Worm (Caenorhabditis elegans) whole organism, L1 larva: ENCODE measurements around the gene pqn-92.

ENCODE experiments used
- C16A3.4 ChIP-seq: fragments of 150-350 bp; optimal IDR thresholded peaks from 2 replicates; lab custom pipeline; 2014; ENCODE audit warnings: missing biosample characterization, missing genetic modification characterization
- C34B4.2 ChIP-seq: sonication (generic microtip); optimal IDR thresholded peaks from 2 replicates; lab custom pipeline; 2017; ENCODE audit warnings: mild to moderate bottlenecking, missing genetic modification characterization, missing compliant biosample characterization
- F16B12.6 ChIP-seq: fragments of 150-350 bp; optimal IDR thresholded peaks from 2 replicates; lab custom pipeline; 2014; ENCODE audit warnings: missing biosample characterization, missing genetic modification characterization
- aly-2 ChIP-seq: fragments of 150-350 bp; optimal IDR thresholded peaks from 2 replicates; lab custom pipeline; 2014; ENCODE audit warnings: missing biosample characterization, missing genetic modification characterization
- blmp-1 ChIP-seq: fragments of 150-350 bp; optimal IDR thresholded peaks from 2 replicates; lab custom pipeline; 2014; ENCODE audit warnings: missing biosample characterization, missing genetic modification characterization
- ceh-8 ChIP-seq: fragments of 200-800 bp; sonication (Bioruptor generic); optimal IDR thresholded peaks from 2 replicates; lab custom pipeline; 2018; ENCODE audit warnings: mild to moderate bottlenecking, missing genetic modification characterization, moderate library complexity, missing compliant biosample characterization
- ceh-88 ChIP-seq: fragments of 200-800 bp; sonication (Bioruptor generic); IDR thresholded peaks from 2 replicates; pipeline ENCODE4 v1.3.6; 2022; ENCODE audit warnings: missing genetic modification characterization, missing compliant biosample characterization
- ces-1 ChIP-seq: fragments of 150-350 bp; optimal IDR thresholded peaks from 2 replicates; lab custom pipeline; 2014; ENCODE audit warnings: missing biosample characterization, missing genetic modification reagents, missing genetic modification characterization
- dsc-1 ChIP-seq: sonication (generic microtip); optimal IDR thresholded peaks from 2 replicates; lab custom pipeline; 2016; ENCODE audit warnings: mild to moderate bottlenecking, missing genetic modification characterization, missing compliant biosample characterization
- efl-3 ChIP-seq: fragments of 200-800 bp; sonication (Bioruptor generic); optimal IDR thresholded peaks from 2 replicates; lab custom pipeline; 2018; ENCODE audit warnings: mild to moderate bottlenecking, missing genetic modification characterization, missing compliant biosample characterization
- egl-27 ChIP-seq, 2 experiments: fragments of 150-350 bp in 1 of 2; sonication (generic microtip); optimal IDR thresholded peaks; 3 replicates each; lab custom pipeline; 2017 to 2018; ENCODE audit warnings: missing biosample characterization in 2 of 2, missing genetic modification characterization in 2 of 2, missing genetic modification reagents in 2 of 2
- elt-2 ChIP-seq: sonication (generic microtip); optimal IDR thresholded peaks from 2 replicates; lab custom pipeline; 2016; ENCODE audit warnings: missing genetic modification characterization, mild to moderate bottlenecking, inconsistent platforms, missing compliant biosample characterization, missing genetic modification reagents
- elt-3 ChIP-seq, 6 experiments: fragments of 150-350 bp in 1 of 6; sonication (generic microtip); optimal IDR thresholded peaks; 2 replicates each; lab custom pipeline; 2017 to 2018; ENCODE audit warnings: missing biosample characterization in 6 of 6, missing genetic modification characterization in 6 of 6, inconsistent platforms in 1 of 6
- ets-5 ChIP-seq: fragments of 200-800 bp; sonication (Bioruptor generic); IDR thresholded peaks from 2 replicates; pipeline ENCODE4 v1.3.6; 2022; ENCODE audit warnings: missing genetic modification characterization, missing compliant biosample characterization
- fkh-8 ChIP-seq: sonication (generic microtip); optimal IDR thresholded peaks from 2 replicates; lab custom pipeline; 2016; ENCODE audit warnings: mild to moderate bottlenecking, missing genetic modification characterization, missing compliant biosample characterization
- hlh-17 ChIP-seq: fragments of 200-800 bp; sonication (Bioruptor generic); optimal IDR thresholded peaks from 2 replicates; lab custom pipeline; 2018; ENCODE audit warnings: missing genetic modification characterization, mild to moderate bottlenecking, missing compliant biosample characterization, moderate library complexity, borderline replicate concordance
- hlh-4 ChIP-seq: sonication (generic microtip); optimal IDR thresholded peaks from 2 replicates; lab custom pipeline; 2016; ENCODE audit warnings: mild to moderate bottlenecking, missing genetic modification characterization, missing compliant biosample characterization
- hpl-2 ChIP-seq: fragments of 150-350 bp; optimal IDR thresholded peaks from 2 replicates; lab custom pipeline; 2014; ENCODE audit warnings: missing biosample characterization, missing genetic modification reagents, missing genetic modification characterization
- irx-1 ChIP-seq: sonication (generic microtip); optimal IDR thresholded peaks from 2 replicates; lab custom pipeline; 2016; ENCODE audit warnings: missing genetic modification characterization, missing compliant biosample characterization
- isw-1 ChIP-seq: fragments of 200-800 bp; sonication (Bioruptor generic); IDR thresholded peaks from 2 replicates; pipeline ENCODE4 v1.3.6; 2022; ENCODE audit warnings: missing genetic modification characterization, missing compliant biosample characterization
- jun-1 ChIP-seq: fragments of 150-350 bp; optimal IDR thresholded peaks from 2 replicates; lab custom pipeline; 2014; ENCODE audit warnings: missing biosample characterization, missing genetic modification reagents, missing genetic modification characterization
- lin-14 ChIP-seq: fragments of 200-800 bp; sonication (Bioruptor generic); optimal IDR thresholded peaks from 2 replicates; lab custom pipeline; 2018; ENCODE audit warnings: mild to moderate bottlenecking, missing genetic modification characterization, moderate library complexity, missing compliant biosample characterization
- lin-35 ChIP-seq, 2 experiments: fragments of 150-350 bp; optimal IDR thresholded peaks; 2 replicates each; lab custom pipeline; 2014; ENCODE audit warnings: missing biosample characterization in 2 of 2, missing genetic modification characterization in 2 of 2, missing genetic modification reagents in 2 of 2
- mab-9 ChIP-seq: fragments of 200-800 bp; sonication (Bioruptor generic); IDR thresholded peaks from 2 replicates; pipeline ENCODE4 v1.3.6; 2022; ENCODE audit warnings: missing genetic modification reagents, missing genetic modification characterization, missing compliant biosample characterization
- mdl-1 ChIP-seq, 2 experiments: fragments of 150-350 bp; optimal IDR thresholded peaks; 2 replicates each; lab custom pipeline; 2014 to 2017; ENCODE audit warnings: missing biosample characterization in 2 of 2, missing genetic modification characterization in 2 of 2, inconsistent platforms in 1 of 2
- mep-1 ChIP-seq: fragments of 150-350 bp; optimal IDR thresholded peaks from 2 replicates; lab custom pipeline; 2014; ENCODE audit warnings: missing biosample characterization, missing genetic modification characterization
- nhr-19 ChIP-seq: fragments of 200-800 bp; sonication (Bioruptor generic); conservative IDR thresholded peaks from 2 replicates; pipeline ENCODE4 v1.3.6; 2022; ENCODE audit warnings: missing genetic modification characterization, missing compliant biosample characterization
- nhr-47 ChIP-seq: sonication (generic microtip); optimal IDR thresholded peaks from 2 replicates; lab custom pipeline; 2016; ENCODE audit warnings: mild to moderate bottlenecking, missing genetic modification characterization, moderate library complexity, missing compliant biosample characterization
- nhr-71 ChIP-seq: sonication (generic microtip); optimal IDR thresholded peaks from 2 replicates; lab custom pipeline; 2016; ENCODE audit warnings: mild to moderate bottlenecking, missing genetic modification characterization, moderate library complexity, missing compliant biosample characterization
- nhr-85 ChIP-seq: sonication (generic microtip); peaks from one replicate; lab custom pipeline; 2016; ENCODE audit warnings: missing genetic modification characterization, inconsistent platforms, missing compliant biosample characterization
- pag-3 ChIP-seq: sonication (generic microtip); optimal IDR thresholded peaks from 2 replicates; lab custom pipeline; 2017; ENCODE audit warnings: missing genetic modification characterization, mild to moderate bottlenecking, missing compliant biosample characterization, antibody characterized with exemption, borderline replicate concordance; ENCODE audit not compliant: insufficient read depth
- rnt-1 ChIP-seq: sonication (generic microtip); optimal IDR thresholded peaks from 2 replicates; lab custom pipeline; 2016; ENCODE audit warnings: mild to moderate bottlenecking, missing genetic modification characterization, moderate library complexity, missing compliant biosample characterization
- skn-1 ChIP-seq: fragments of 150-350 bp; optimal IDR thresholded peaks from 2 replicates; lab custom pipeline; 2014; ENCODE audit warnings: missing biosample characterization, missing genetic modification characterization
- snpc-4 ChIP-seq: fragments of 150-350 bp; optimal IDR thresholded peaks from 2 replicates; lab custom pipeline; 2014; ENCODE audit warnings: missing biosample characterization, missing genetic modification characterization
- snu-23 ChIP-seq: sonication (generic microtip); optimal IDR thresholded peaks from 2 replicates; lab custom pipeline; 2016; ENCODE audit warnings: missing genetic modification characterization, missing compliant biosample characterization
- sptf-1 ChIP-seq: fragments of 150-350 bp; optimal IDR thresholded peaks from 2 replicates; lab custom pipeline; 2014; ENCODE audit warnings: missing biosample characterization, missing genetic modification characterization
- swsn-7 ChIP-seq: sonication (generic microtip); optimal IDR thresholded peaks from 2 replicates; lab custom pipeline; 2016; ENCODE audit warnings: missing genetic modification characterization, missing compliant biosample characterization
- tbx-2 ChIP-seq: sonication (generic microtip); optimal IDR thresholded peaks from 2 replicates; lab custom pipeline; 2016; ENCODE audit warnings: missing genetic modification characterization, missing compliant biosample characterization
- tlp-1 ChIP-seq: fragments of 150-350 bp; optimal IDR thresholded peaks from 2 replicates; lab custom pipeline; 2014; ENCODE audit warnings: missing biosample characterization, missing genetic modification characterization
- unc-130 ChIP-seq: fragments of 150-350 bp; optimal IDR thresholded peaks from 2 replicates; lab custom pipeline; 2017; ENCODE audit warnings: missing biosample characterization, missing genetic modification characterization, inconsistent platforms
- unc-62 ChIP-seq: fragments of 150-350 bp; optimal IDR thresholded peaks from 2 replicates; lab custom pipeline; 2014; ENCODE audit warnings: missing biosample characterization, missing genetic modification reagents, missing genetic modification characterization
- unc-98 ChIP-seq: fragments of 200-800 bp; sonication (Bioruptor generic); IDR thresholded peaks from 2 replicates; pipeline ENCODE4 v1.3.6; 2022; ENCODE audit warnings: missing genetic modification characterization, missing compliant biosample characterization
- xbp-1 ChIP-seq: sonication (generic microtip); optimal IDR thresholded peaks from 2 replicates; lab custom pipeline; 2016; ENCODE audit warnings: missing genetic modification characterization, missing compliant biosample characterization
- zag-1 ChIP-seq: fragments of 150-350 bp; optimal IDR thresholded peaks from 2 replicates; lab custom pipeline; 2014; ENCODE audit warnings: missing biosample characterization, missing genetic modification characterization
- zip-4 ChIP-seq: fragments of 200-800 bp; sonication (Bioruptor generic); optimal IDR thresholded peaks from 2 replicates; lab custom pipeline; 2018; ENCODE audit warnings: mild to moderate bottlenecking, missing genetic modification characterization, moderate library complexity, missing compliant biosample characterization

pqn-92 gene

ce11 chrIII:12327528-12327997 lies 20.0 kb downstream of the pqn-92 start, which contains the start of the genes zip-12 and Y75B8A.63 (continued):
- TF ChIP-seq rnt-1 (tag; lab: Kevin White, UChicago) (no peak), snu-23 (peak; percentile 24), egl-27 (tag; optimal IDR thresholded peaks at IDR 0.05; lab: Kevin White, UChicago) (no peak), tbx-2 (no peak), unc-130 (no peak), C16A3.4 (tag; lab: Kevin White, UChicago) (no peak), ces-1 (no peak), hlh-4 (no peak), snpc-4 (tag; lab: Kevin White, UChicago) (no peak), ceh-88 (no peak), lin-35 (GFP tag; optimal IDR thresholded peaks at IDR 0.05; lab: Kevin White, UChicago) (peak in 1 of 2 experiments; percentile 39), jun-1 (tag; lab: Kevin White, UChicago) (no peak), lin-14 (peak; percentile 41), fkh-8 (tag; lab: Kevin White, UChicago) (no peak), isw-1 (GFP tag; lab: Robert Waterston, UW) (no peak), hpl-2 (peak; percentile 16), hlh-17 (GFP tag; lab: Kevin White, UChicago) (no peak), tlp-1 (tag; lab: Kevin White, UChicago) (no peak), elt-2 (peak; percentile 53), skn-1 (no peak), xbp-1 (tag; lab: Kevin White, UChicago) (no peak), ceh-8 (GFP tag; lab: Kevin White, UChicago) (no peak), nhr-71 (tag; lab: Kevin White, UChicago) (no peak), ets-5 (GFP tag; lab: Robert Waterston, UW) (no peak), unc-98 (GFP tag; lab: Robert Waterston, UW) (no peak), zip-4 (GFP tag; lab: Kevin White, UChicago) (no peak), pag-3 (tag; lab: Kevin White, UChicago) (no peak), mdl-1 (tag; optimal IDR thresholded peaks at IDR 0.05; lab: Kevin White, UChicago) (no peak), efl-3 (GFP tag; lab: Kevin White, UChicago) (no peak), elt-3 (tag; optimal IDR thresholded peaks at IDR 0.05; lab: Kevin White, UChicago) (peak in 3 of 6 experiments; percentile 16 to 73 (median 31)), dsc-1 (tag; lab: Kevin White, UChicago) (no peak), irx-1 (tag; lab: Kevin White, UChicago) (no peak), mab-9 (GFP tag; lab: Robert Waterston, UW) (no peak), unc-62 (GFP tag; lab: Kevin White, UChicago) (no peak)

DNA sequence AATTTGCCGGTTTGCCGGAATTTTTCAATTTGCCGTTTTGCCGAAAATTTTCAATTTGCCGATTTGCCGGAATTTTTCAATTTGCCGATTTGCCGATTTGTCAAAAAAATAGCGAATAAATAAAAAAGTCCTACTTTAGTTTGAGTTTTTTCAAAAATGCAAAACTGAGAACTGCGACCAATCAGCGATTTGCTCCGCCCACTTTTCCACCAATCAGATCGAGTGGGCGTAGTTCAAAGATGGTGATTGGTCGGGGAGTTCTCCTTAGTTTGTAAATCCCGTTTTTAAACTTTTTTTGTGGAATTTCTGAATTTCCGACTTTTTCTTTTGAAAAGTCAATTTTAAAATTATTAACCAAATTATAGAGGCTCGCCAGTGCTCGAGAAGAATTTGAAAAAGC lies 23.7 kb downstream of the pqn-92 start:
- TF ChIP-seq swsn-7 = no peak
- no peak for TF ChIP-seq mep-1 (tag; lab: Kevin White, UChicago)
- TF ChIP-seq nhr-85 (tag; lab: Kevin White, UChicago) = no peak
- TF ChIP-seq unc-62 (GFP tag; lab: Kevin White, UChicago) = no peak
- TF ChIP-seq blmp-1 (tag; lab: Kevin White, UChicago) = no peak
- TF ChIP-seq hlh-17 (GFP tag; lab: Kevin White, UChicago) = no peak
- TF ChIP-seq F16B12.6 (tag; lab: Kevin White, UChicago) = no peak
- TF ChIP-seq zag-1 (tag; lab: Kevin White, UChicago) = no peak
- TF ChIP-seq isw-1 (GFP tag; lab: Robert Waterston, UW) = no peak
- no peak for TF ChIP-seq nhr-47 (tag; lab: Kevin White, UChicago)
- no peak for TF ChIP-seq nhr-71 (tag; lab: Kevin White, UChicago)
- TF ChIP-seq aly-2 (tag; lab: Kevin White, UChicago) = no peak
- TF ChIP-seq sptf-1 = no peak
- TF ChIP-seq C34B4.2 = no peak
- no peak for TF ChIP-seq efl-3 (GFP tag; lab: Kevin White, UChicago)
- TF ChIP-seq rnt-1 (tag; lab: Kevin White, UChicago) = no peak
- TF ChIP-seq hlh-4 = no peak
- TF ChIP-seq nhr-19 (GFP tag; lab: Robert Waterston, UW) = no peak
- no peak for TF ChIP-seq C16A3.4 (tag; lab: Kevin White, UChicago)
- TF ChIP-seq, all 84 proteins: peak for 0
